Fruit fly (Drosophila melanogaster) whole organism, embryonic: ENCODE data around the gene CG42835.

ENCODE experiments used
- Aef1 ChIP-seq: fragments of 200-800 bp; sonication (Bioruptor generic); IDR thresholded peaks from 3 replicates; pipeline ENCODE4 v1.3.6; 2022; ENCODE audit warnings: missing biosample characterization, missing genetic modification characterization
- Bgb ChIP-seq: fragments of 200-800 bp; sonication (Bioruptor generic); IDR thresholded peaks from 2 replicates; pipeline ENCODE4 v1.3.6; 2022; ENCODE audit warnings: missing biosample characterization, missing genetic modification characterization; ENCODE audit not compliant: partially characterized antibody
- CG10431 ChIP-seq: fragments of 200-800 bp; sonication (Bioruptor generic); optimal IDR thresholded peaks from 3 replicates; lab custom pipeline; 2018; ENCODE audit warnings: missing biosample characterization, mild to moderate bottlenecking, missing genetic modification characterization
- CG11398 ChIP-seq: fragments of 200-800 bp; sonication (Bioruptor generic); optimal IDR thresholded peaks from 2 replicates; lab custom pipeline; 2016; ENCODE audit warnings: missing biosample characterization, missing genetic modification characterization
- CG12071 ChIP-seq: fragments of 200-800 bp; sonication (Bioruptor generic); optimal IDR thresholded peaks from 3 replicates; lab custom pipeline; 2018; ENCODE audit warnings: missing biosample characterization, mild to moderate bottlenecking, missing genetic modification characterization
- CG12391 ChIP-seq: fragments of 200-800 bp; sonication (Bioruptor generic); optimal IDR thresholded peaks from 3 replicates; lab custom pipeline; 2018; ENCODE audit warnings: missing biosample characterization, mild to moderate bottlenecking, missing genetic modification characterization, moderate library complexity
- CG13624 ChIP-seq: fragments of 200-800 bp; sonication (Bioruptor generic); optimal IDR thresholded peaks from 2 replicates; lab custom pipeline; 2016; ENCODE audit warnings: missing biosample characterization, missing genetic modification characterization
- CG14441 ChIP-seq: fragments of 200-800 bp; sonication (Bioruptor generic); IDR thresholded peaks from 2 replicates; pipeline ENCODE4 v1.3.6; 2022; ENCODE audit warnings: missing biosample characterization, missing genetic modification characterization
- CG15269 ChIP-seq: fragments of 200-800 bp; sonication (Bioruptor generic); optimal IDR thresholded peaks from 2 replicates; lab custom pipeline; 2018; ENCODE audit warnings: missing biosample characterization, mild to moderate bottlenecking, missing genetic modification characterization, moderate library complexity
- CG15479 ChIP-seq: fragments of 200-800 bp; sonication (Bioruptor generic); optimal IDR thresholded peaks from 3 replicates; lab custom pipeline; 2019; ENCODE audit warnings: missing biosample characterization, mild to moderate bottlenecking, missing genetic modification characterization, moderate library complexity
- CG17359 ChIP-seq: fragments of 200-800 bp; sonication (Bioruptor generic); optimal IDR thresholded peaks from 3 replicates; lab custom pipeline; 2018; ENCODE audit warnings: missing biosample characterization, mild to moderate bottlenecking, missing genetic modification characterization, moderate library complexity
- CG17568 ChIP-seq: fragments of 200-800 bp; sonication (Bioruptor generic); optimal IDR thresholded peaks from 2 replicates; lab custom pipeline; 2018; ENCODE audit warnings: missing biosample characterization, mild to moderate bottlenecking, missing genetic modification characterization, moderate library complexity
- CG18011 ChIP-seq: fragments of 200-800 bp; sonication (Bioruptor generic); optimal IDR thresholded peaks from 2 replicates; lab custom pipeline; 2017; ENCODE audit warnings: missing biosample characterization, missing genetic modification characterization, mild to moderate bottlenecking, moderate library complexity, missing genotype
- CG1832 ChIP-seq: fragments of 200-800 bp; sonication (Bioruptor generic); optimal IDR thresholded peaks from 2 replicates; lab custom pipeline; 2017; ENCODE audit warnings: missing biosample characterization, mild to moderate bottlenecking, missing genetic modification characterization, inconsistent platforms
- CG2712 ChIP-seq: fragments of 200-800 bp; optimal IDR thresholded peaks from 3 replicates; lab custom pipeline; 2019; ENCODE audit warnings: missing biosample characterization, mild to moderate bottlenecking, missing genetic modification characterization, moderate library complexity
- CG2875 ChIP-seq: fragments of 200-800 bp; sonication (Bioruptor generic); optimal IDR thresholded peaks from 2 replicates; lab custom pipeline; 2017; ENCODE audit warnings: missing biosample characterization, mild to moderate bottlenecking, missing genetic modification characterization, missing genetic modification reagents
- CG30403 ChIP-seq: fragments of 200-800 bp; sonication (Bioruptor generic); optimal IDR thresholded peaks from 3 replicates; lab custom pipeline; 2016; ENCODE audit warnings: missing biosample characterization, missing genetic modification characterization
- CG3065 ChIP-seq: fragments of 200-800 bp; sonication (Bioruptor generic); optimal IDR thresholded peaks from 2 replicates; lab custom pipeline; 2016; ENCODE audit warnings: missing biosample characterization, missing genetic modification characterization
- CG3281 ChIP-seq: fragments of 200-800 bp; sonication (Bioruptor generic); optimal IDR thresholded peaks from 3 replicates; lab custom pipeline; 2017; ENCODE audit warnings: missing biosample characterization, mild to moderate bottlenecking, missing genetic modification characterization
- CG4730 ChIP-seq: fragments of 200-800 bp; sonication (Bioruptor generic); IDR thresholded peaks from 2 replicates; pipeline ENCODE4 v1.3.6; 2022; ENCODE audit warnings: missing biosample characterization, missing genetic modification characterization
- CG6654 ChIP-seq: fragments of 200-800 bp; sonication (Bioruptor generic); optimal IDR thresholded peaks from 2 replicates; lab custom pipeline; 2017; ENCODE audit warnings: missing biosample characterization, mild to moderate bottlenecking, missing genetic modification characterization
- CG6683 ChIP-seq: fragments of 200-800 bp; sonication (Bioruptor generic); optimal IDR thresholded peaks from 2 replicates; lab custom pipeline; 2017; ENCODE audit warnings: missing biosample characterization, mild to moderate bottlenecking, missing genetic modification characterization, missing genetic modification reagents
- CG7987 ChIP-seq: fragments of 200-800 bp; sonication (Bioruptor generic); optimal IDR thresholded peaks from 2 replicates; lab custom pipeline; 2018; ENCODE audit warnings: missing biosample characterization, mild to moderate bottlenecking, missing genetic modification characterization, moderate library complexity
- Drgx ChIP-seq: fragments of 200-800 bp; sonication (Bioruptor generic); IDR thresholded peaks from 2 replicates; pipeline ENCODE4 v1.3.6; 2022; ENCODE audit warnings: missing biosample characterization, missing genetic modification characterization
- Gsc ChIP-seq: fragments of 200-800 bp; sonication (Bioruptor generic); IDR thresholded peaks from 2 replicates; pipeline ENCODE4 v1.3.6; 2022; ENCODE audit warnings: missing biosample characterization, missing genetic modification characterization
- HLH4C ChIP-seq: fragments of 200-800 bp; sonication (Bioruptor generic); IDR thresholded peaks from 3 replicates; pipeline ENCODE4 v1.3.6; 2022; ENCODE audit warnings: missing biosample characterization, missing genetic modification characterization; ENCODE audit not compliant: partially characterized antibody
- HmgZ ChIP-seq: fragments of 200-800 bp; sonication (Bioruptor generic); optimal IDR thresholded peaks from 2 replicates; lab custom pipeline; 2018; ENCODE audit warnings: missing biosample characterization, mild to moderate bottlenecking, missing genetic modification characterization
- MTF-1 ChIP-seq: fragments of 200-800 bp; sonication (Bioruptor generic); optimal IDR thresholded peaks from 2 replicates; lab custom pipeline; 2018; ENCODE audit warnings: missing biosample characterization, mild to moderate bottlenecking, missing genetic modification characterization, borderline replicate concordance
- NFAT ChIP-seq: fragments of 200-800 bp; sonication (Bioruptor generic); IDR thresholded peaks from 2 replicates; pipeline ENCODE4 v1.3.6; 2022; ENCODE audit warnings: missing biosample characterization, missing genetic modification characterization
- Nf-YC ChIP-seq: fragments of 200-800 bp; optimal IDR thresholded peaks from 3 replicates; lab custom pipeline; 2019; ENCODE audit warnings: missing biosample characterization, mild to moderate bottlenecking, missing genetic modification characterization, moderate library complexity
- Oaz ChIP-seq: fragments of 200-800 bp; sonication (Bioruptor generic); IDR thresholded peaks from 2 replicates; pipeline ENCODE4 v1.3.6; 2022; ENCODE audit warnings: missing biosample characterization, missing genetic modification characterization
- Optix ChIP-seq: fragments of 200-800 bp; sonication (Bioruptor generic); IDR thresholded peaks from 3 replicates; pipeline ENCODE4 v1.3.6; 2022; ENCODE audit warnings: missing biosample characterization, missing genetic modification characterization
- Scr ChIP-seq: fragments of 200-800 bp; sonication (Bioruptor generic); IDR thresholded peaks from 2 replicates; pipeline ENCODE4 v1.3.6; 2022; ENCODE audit warnings: missing biosample characterization, missing genetic modification characterization; ENCODE audit not compliant: partially characterized antibody
- Six4 ChIP-seq: fragments of 200-800 bp; sonication (Bioruptor generic); optimal IDR thresholded peaks from 2 replicates; lab custom pipeline; 2016; ENCODE audit warnings: missing biosample characterization, missing genetic modification characterization
- Taf1 ChIP-seq: fragments of 200-800 bp; sonication (Bioruptor generic); IDR thresholded peaks from 2 replicates; pipeline ENCODE4 v1.3.6; 2022; ENCODE audit warnings: missing biosample characterization, missing genetic modification characterization
- Vsx1 ChIP-seq: fragments of 200-800 bp; sonication (Bioruptor generic); optimal IDR thresholded peaks from 2 replicates; lab custom pipeline; 2017; ENCODE audit warnings: missing biosample characterization, mild to moderate bottlenecking, missing genetic modification characterization, missing genetic modification reagents
- Xrp1 ChIP-seq: fragments of 200-800 bp; sonication (Bioruptor generic); IDR thresholded peaks from 2 replicates; pipeline ENCODE4 v1.3.6; 2022; ENCODE audit warnings: missing biosample characterization, missing genetic modification characterization
- crc ChIP-seq: fragments of 200-800 bp; sonication (Bioruptor generic); optimal IDR thresholded peaks from 2 replicates; lab custom pipeline; 2016; ENCODE audit warnings: missing biosample characterization, missing genetic modification characterization
- dimm ChIP-seq: fragments of 200-800 bp; sonication (Bioruptor generic); IDR thresholded peaks from 2 replicates; pipeline ENCODE4 v1.3.6; 2022; ENCODE audit warnings: missing biosample characterization, missing genetic modification characterization
- exex ChIP-seq: fragments of 200-800 bp; sonication (Bioruptor generic); optimal IDR thresholded peaks from 4 replicates; lab custom pipeline; 2018; ENCODE audit warnings: missing biosample characterization, mild to moderate bottlenecking, missing genetic modification characterization, moderate library complexity
- fd96Cb ChIP-seq: fragments of 200-800 bp; sonication (Bioruptor generic); optimal IDR thresholded peaks from 2 replicates; lab custom pipeline; 2018; ENCODE audit warnings: missing biosample characterization, mild to moderate bottlenecking, missing genetic modification characterization, moderate library complexity
- hb ChIP-seq: fragments of 200-800 bp; sonication (Bioruptor generic); IDR thresholded peaks from 3 replicates; pipeline ENCODE4 v1.3.6; 2022; ENCODE audit warnings: missing biosample characterization, missing genetic modification characterization; ENCODE audit not compliant: partially characterized antibody
- otp ChIP-seq: fragments of 200-800 bp; sonication (Bioruptor generic); IDR thresholded peaks from 3 replicates; pipeline ENCODE4, ENCODE4 v1.3.6; 2022; ENCODE audit warnings: missing biosample characterization, missing genetic modification characterization
- pita ChIP-seq: fragments of 200-800 bp; sonication (Bioruptor generic); optimal IDR thresholded peaks from 2 replicates; lab custom pipeline; 2017; ENCODE audit warnings: missing biosample characterization, mild to moderate bottlenecking, missing genetic modification characterization
- row ChIP-seq: fragments of 200-800 bp; sonication (Bioruptor generic); IDR thresholded peaks from 3 replicates; pipeline ENCODE4 v1.3.6; 2022; ENCODE audit warnings: missing biosample characterization, missing genetic modification characterization
- stc ChIP-seq: fragments of 200-800 bp; sonication (Bioruptor generic); IDR thresholded peaks from 2 replicates; pipeline ENCODE4 v1.3.6; 2022; ENCODE audit warnings: missing biosample characterization, missing genetic modification characterization
- trem ChIP-seq: fragments of 200-800 bp; optimal IDR thresholded peaks from 3 replicates; lab custom pipeline; 2019; ENCODE audit warnings: missing biosample characterization, mild to moderate bottlenecking, missing genetic modification characterization, moderate library complexity
- vvl ChIP-seq: fragments of 200-800 bp; sonication (Bioruptor generic); IDR thresholded peaks from 2 replicates; pipeline ENCODE4 v1.3.6; 2022; ENCODE audit warnings: missing biosample characterization, missing genetic modification characterization
- wor ChIP-seq: fragments of 200-800 bp; sonication (Bioruptor generic); IDR thresholded peaks from 2 replicates; pipeline ENCODE4 v1.3.6; 2022; ENCODE audit warnings: missing biosample characterization, missing genetic modification characterization

The CG42835 gene

DNA sequence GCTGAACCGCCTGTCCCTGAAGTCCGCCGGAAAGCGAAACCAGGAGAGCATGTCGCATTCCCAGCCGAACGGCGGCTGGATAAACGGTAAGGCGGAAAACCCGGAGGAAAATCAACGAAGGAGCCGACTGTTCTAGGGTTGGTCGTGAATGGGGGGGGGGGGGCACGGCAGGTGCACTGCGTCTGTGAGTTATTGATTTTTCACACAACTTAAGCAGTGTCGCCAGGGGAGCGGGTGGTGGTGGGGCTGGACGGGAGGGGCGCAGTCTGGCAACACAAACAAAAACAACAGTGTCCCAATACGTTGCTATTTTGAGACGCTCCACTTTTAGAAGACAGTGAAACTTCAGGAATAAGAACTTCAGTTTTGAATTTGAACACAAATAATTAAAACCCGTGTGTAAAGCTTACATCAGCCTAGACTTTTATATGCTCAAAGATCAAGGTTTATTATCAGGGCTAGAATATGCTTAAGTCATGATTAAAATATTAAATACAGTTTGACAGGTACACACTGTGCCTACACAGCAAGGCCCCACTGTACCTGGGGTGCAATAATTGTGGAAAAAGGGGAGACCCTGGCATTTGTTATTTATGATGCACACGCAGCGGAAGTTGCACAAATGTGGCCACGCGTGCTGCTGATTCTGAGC, 34.1 kb upstream of the CG42835 start (continued):
- TF ChIP-seq Taf1 (GFP tag; lab: Robert Waterston, UW) (no peak; the same call in 1 of the 2 replicates), vvl (GFP tag; lab: Robert Waterston, UW) (peak; percentile 87), CG18011 (peak; percentile 13), CG17359 (tag; lab: Kevin White, UChicago) (peak; percentile 86), CG2712 (tag; lab: Kevin White, UChicago) (peak; percentile 82), CG11398 (GFP tag; lab: Kevin White, UChicago) (no peak), CG14441 (peak; percentile 56), Drgx (GFP tag; lab: Robert Waterston, UW) (peak; percentile 87), Vsx1 (GFP tag; lab: Kevin White, UChicago) (peak; percentile 42), NFAT (GFP tag; lab: Robert Waterston, UW) (no peak), CG17568 (GFP tag; lab: Kevin White, UChicago) (no peak), Nf-YC (peak; percentile 6), CG7987 (no peak), CG12071 (GFP tag; lab: Kevin White, UChicago) (peak; percentile 67), CG6654 (GFP tag; lab: Kevin White, UChicago) (peak; percentile 47), Bgb (GFP tag; lab: Robert Waterston, UW) (no peak), dimm (GFP tag; lab: Robert Waterston, UW) (0 out of 2 replicates have a peak, but pooled peaks have one; percentile 24), CG12391 (tag; lab: Kevin White, UChicago) (peak; percentile 65), HLH4C (GFP tag; lab: Robert Waterston, UW) (no peak), CG3281 (GFP tag; lab: Kevin White, UChicago) (peak; percentile 63), CG6683 (GFP tag; lab: Kevin White, UChicago) (no peak), CG2875 (peak; percentile 71), CG13624 (GFP tag; lab: Kevin White, UChicago) (no peak), hb (GFP tag; lab: Robert Waterston, UW) (no peak), crc (GFP tag; lab: Kevin White, UChicago) (no peak), Optix (GFP tag; lab: Robert Waterston, UW) (peak; percentile 69; the same call in 2 of the 3 replicates), MTF-1 (peak; percentile 43), fd96Cb (tag; lab: Kevin White, UChicago) (peak; percentile 83), trem (tag; lab: Kevin White, UChicago) (peak; percentile 65), Aef1 (GFP tag; lab: Robert Waterston, UW) (peak; percentile 57; the same call in 2 of the 3 replicates), CG1832 (GFP tag; lab: Kevin White, UChicago) (no peak), Six4 (GFP tag; lab: Kevin White, UChicago) (peak; percentile 49), Scr (no peak), CG15269 (peak; percentile 64), HmgZ (tag; lab: Kevin White, UChicago) (no peak), CG3065 (GFP tag; lab: Kevin White, UChicago) (no peak), stc (peak; percentile 86), otp (GFP tag; lab: Robert Waterston, UW) (peak; percentile 76), CG30403 (GFP tag; lab: Kevin White, UChicago) (peak; percentile 65), row (GFP tag; lab: Robert Waterston, UW) (peak; percentile 92), exex (tag; lab: Kevin White, UChicago) (no peak), Gsc (GFP tag; lab: Robert Waterston, UW) (peak; percentile 55; the same call in 1 of the 2 replicates), Oaz (GFP tag; lab: Robert Waterston, UW) (peak; percentile 17; the same call in 1 of the 2 replicates), Xrp1 (GFP tag; lab: Robert Waterston, UW) (peak; percentile 86), CG4730 (GFP tag; lab: Robert Waterston, UW) (peak; percentile 35; the same call in 1 of the 2 replicates), wor (GFP tag; lab: Robert Waterston, UW) (peak; percentile 54), pita (GFP tag; lab: Kevin White, UChicago) (no peak), CG10431 (GFP tag; lab: Kevin White, UChicago) (no peak), CG15479 (GFP tag; lab: Kevin White, UChicago) (no peak)
